Worm (Caenorhabditis elegans) whole organism, mixed stage, embryonic: Measurements from ENCODE around the gene E02C12.8.

Experiments used
- blmp-1 ChIP-seq: fragments of 150-350 bp; optimal IDR thresholded peaks from 2 replicates; lab custom pipeline; 2014; ENCODE audit warnings: missing biosample characterization, missing genetic modification characterization
- ceh-39 ChIP-seq: fragments of 150-350 bp; optimal IDR thresholded peaks from 2 replicates; lab custom pipeline; 2014; ENCODE audit warnings: missing biosample characterization, missing genetic modification characterization
- ces-1 ChIP-seq: fragments of 150-350 bp; optimal IDR thresholded peaks from 2 replicates; lab custom pipeline; 2014; ENCODE audit warnings: missing biosample characterization, missing genetic modification reagents, missing genetic modification characterization
- cnd-1 ChIP-seq: fragments of 200-800 bp; sonication (Bioruptor generic); optimal IDR thresholded peaks from 2 replicates; lab custom pipeline; 2018; ENCODE audit warnings: mild to moderate bottlenecking, missing genetic modification characterization, missing compliant biosample characterization
- drap-1 ChIP-seq: fragments of 200-800 bp; sonication (Bioruptor generic); optimal IDR thresholded peaks from 3 replicates; lab custom pipeline; 2018; ENCODE audit warnings: mild to moderate bottlenecking, missing genetic modification characterization, missing compliant biosample characterization
- elt-3 ChIP-seq: fragments of 150-350 bp; optimal IDR thresholded peaks from 2 replicates; lab custom pipeline; 2014; ENCODE audit warnings: missing biosample characterization, missing genetic modification characterization
- ham-2 ChIP-seq: fragments of 200-800 bp; sonication (Bioruptor generic); optimal IDR thresholded peaks from 2 replicates; lab custom pipeline; 2018; ENCODE audit warnings: mild to moderate bottlenecking, missing genetic modification characterization, missing compliant biosample characterization
- hlh-1 ChIP-seq: fragments of 150-350 bp; optimal IDR thresholded peaks from 2 replicates; lab custom pipeline; 2014; ENCODE audit warnings: missing biosample characterization, missing genetic modification reagents, missing genetic modification characterization
- lin-13 ChIP-seq: fragments of 150-350 bp; optimal IDR thresholded peaks from 2 replicates; lab custom pipeline; 2014; ENCODE audit warnings: missing biosample characterization, missing genetic modification characterization
- lsy-2 ChIP-seq: fragments of 150-350 bp; optimal IDR thresholded peaks from 2 replicates; lab custom pipeline; 2014; ENCODE audit warnings: missing biosample characterization, missing genetic modification characterization
- mab-5 ChIP-seq: fragments of 150-350 bp; optimal IDR thresholded peaks from 2 replicates; lab custom pipeline; 2014; ENCODE audit warnings: missing biosample characterization, missing genetic modification characterization
- mep-1 ChIP-seq: fragments of 150-350 bp; optimal IDR thresholded peaks from 2 replicates; lab custom pipeline; 2017; ENCODE audit warnings: missing biosample characterization, missing genetic modification reagents, missing genetic modification characterization, inconsistent platforms
- mls-2 ChIP-seq: sonication (generic microtip); optimal IDR thresholded peaks from 2 replicates; lab custom pipeline; 2016; ENCODE audit warnings: mild to moderate bottlenecking, missing genetic modification characterization, moderate library complexity, missing compliant biosample characterization
- nhr-12 ChIP-seq: fragments of 150-350 bp; optimal IDR thresholded peaks from 2 replicates; lab custom pipeline; 2014; ENCODE audit warnings: missing biosample characterization, missing genetic modification characterization
- nhr-2 ChIP-seq: fragments of 150-350 bp; optimal IDR thresholded peaks from 2 replicates; lab custom pipeline; 2014; ENCODE audit warnings: missing biosample characterization, missing genetic modification characterization
- nhr-237 ChIP-seq: fragments of 150-350 bp; optimal IDR thresholded peaks from 2 replicates; lab custom pipeline; 2014; ENCODE audit warnings: missing biosample characterization, missing genetic modification characterization
- nhr-28 ChIP-seq: fragments of 150-350 bp; optimal IDR thresholded peaks from 2 replicates; lab custom pipeline; 2014; ENCODE audit warnings: missing biosample characterization, missing genetic modification characterization
- nhr-76 ChIP-seq: sonication (generic microtip); optimal IDR thresholded peaks from 2 replicates; lab custom pipeline; 2017; ENCODE audit warnings: missing biosample characterization, missing genetic modification characterization
- pha-4 ChIP-seq: fragments of 150-350 bp; optimal IDR thresholded peaks from 2 replicates; lab custom pipeline; 2018; ENCODE audit warnings: missing biosample characterization, missing genetic modification reagents, missing genetic modification characterization
- sem-2 ChIP-seq: fragments of 200-800 bp; sonication (Bioruptor generic); optimal IDR thresholded peaks from 2 replicates; lab custom pipeline; 2018; ENCODE audit warnings: mild to moderate bottlenecking, missing genetic modification characterization, missing compliant biosample characterization
- snpc-4 ChIP-seq: fragments of 150-350 bp; optimal IDR thresholded peaks from 2 replicates; lab custom pipeline; 2014; ENCODE audit warnings: missing biosample characterization, missing genetic modification characterization
- sptf-1 ChIP-seq: sonication (generic microtip); optimal IDR thresholded peaks from 2 replicates; lab custom pipeline; 2017; ENCODE audit warnings: mild to moderate bottlenecking, missing genetic modification characterization, moderate library complexity, missing compliant biosample characterization
- tbx-8 ChIP-seq: fragments of 200-800 bp; sonication (Bioruptor generic); optimal IDR thresholded peaks from 2 replicates; lab custom pipeline; 2018; ENCODE audit warnings: mild to moderate bottlenecking, missing genetic modification characterization, moderate library complexity, missing compliant biosample characterization
- unc-39 ChIP-seq: fragments of 150-350 bp; optimal IDR thresholded peaks from 2 replicates; lab custom pipeline; 2014; ENCODE audit warnings: missing biosample characterization, missing genetic modification characterization
- zip-8 ChIP-seq: fragments of 150-350 bp; optimal IDR thresholded peaks from 2 replicates; lab custom pipeline; 2014; ENCODE audit warnings: missing biosample characterization, missing genetic modification characterization
- ztf-11 ChIP-seq: fragments of 150-350 bp; optimal IDR thresholded peaks from 2 replicates; lab custom pipeline; 2014; ENCODE audit warnings: missing biosample characterization, missing genetic modification characterization

The E02C12.8 gene

DNA sequence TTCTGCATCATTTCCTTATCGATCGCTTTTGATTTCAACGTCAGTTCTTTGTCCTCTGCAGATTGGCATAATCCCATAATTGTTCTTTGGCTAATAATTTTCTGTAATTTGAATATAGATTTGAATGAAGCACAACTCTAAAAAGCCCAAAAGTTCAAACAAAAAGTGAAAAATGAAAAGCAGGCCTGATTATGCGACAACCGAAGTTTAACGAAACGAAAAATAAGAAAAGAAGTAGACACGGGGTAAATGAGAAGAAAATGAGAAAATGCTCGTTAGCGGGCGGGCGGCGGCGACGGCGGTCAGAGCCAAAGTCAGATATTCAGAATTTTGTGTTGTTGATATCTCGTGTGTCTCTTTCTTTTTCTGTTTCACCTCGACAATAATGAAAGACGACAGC, 13.7 kb downstream of the E02C12.8 start, which contains the start of gene gpa-3:
gpa-3 (minus strand) TSS at position 101 of the 400 bp plus-strand sequence.
- TF ChIP-seq nhr-76 (no peak), nhr-2 (no peak), nhr-28 (tag; lab: Kevin White, UChicago) (no peak), mab-5 (no peak), drap-1 (GFP tag; lab: Kevin White, UChicago) (no peak), blmp-1 (tag; lab: Kevin White, UChicago) (no peak), hlh-1 (tag; lab: Kevin White, UChicago) (no peak), ham-2 (GFP tag; lab: Kevin White, UChicago) (no peak), snpc-4 (tag; lab: Kevin White, UChicago) (no peak), pha-4 (tag; lab: Kevin White, UChicago) (no peak), nhr-12 (no peak), nhr-237 (tag; lab: Kevin White, UChicago) (no peak), cnd-1 (tag; lab: Kevin White, UChicago) (no peak)

DNA sequence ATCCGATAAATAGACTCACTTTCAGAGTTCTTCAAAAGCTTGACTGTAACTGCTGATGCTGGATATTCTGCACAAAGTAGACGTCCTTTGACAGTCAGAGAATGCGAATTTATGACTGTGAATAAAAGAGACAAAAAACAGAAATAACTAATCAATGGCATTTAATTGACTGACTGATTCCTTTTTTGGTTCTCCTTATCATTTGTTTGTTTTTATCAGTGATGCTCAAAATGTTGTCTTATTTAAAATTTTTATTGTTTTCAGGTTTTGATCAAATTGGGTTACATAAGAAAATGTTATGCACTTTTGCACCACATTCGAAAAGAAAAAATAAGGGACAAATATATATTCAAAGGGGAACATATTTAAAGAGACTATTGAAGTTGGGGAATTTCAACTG, 17.1 kb downstream of the E02C12.8 start, which contains the start of gene ttr-49:
ttr-49 (minus strand) TSS at position 171 of the 400 bp plus-strand sequence.
- TF ChIP-seq snpc-4 (tag; lab: Kevin White, UChicago) (no peak), sem-2 (GFP tag; lab: Kevin White, UChicago) (no peak), mls-2 (tag; lab: Kevin White, UChicago) (no peak), mab-5 (no peak), lin-13 (tag; lab: Kevin White, UChicago) (no peak), drap-1 (GFP tag; lab: Kevin White, UChicago) (no peak), ces-1 (no peak), blmp-1 (tag; lab: Kevin White, UChicago) (no peak), zip-8 (tag; lab: Kevin White, UChicago) (no peak), nhr-76 (no peak), ztf-11 (tag; lab: Kevin White, UChicago) (no peak), tbx-8 (no peak), nhr-237 (tag; lab: Kevin White, UChicago) (no peak)

DNA sequence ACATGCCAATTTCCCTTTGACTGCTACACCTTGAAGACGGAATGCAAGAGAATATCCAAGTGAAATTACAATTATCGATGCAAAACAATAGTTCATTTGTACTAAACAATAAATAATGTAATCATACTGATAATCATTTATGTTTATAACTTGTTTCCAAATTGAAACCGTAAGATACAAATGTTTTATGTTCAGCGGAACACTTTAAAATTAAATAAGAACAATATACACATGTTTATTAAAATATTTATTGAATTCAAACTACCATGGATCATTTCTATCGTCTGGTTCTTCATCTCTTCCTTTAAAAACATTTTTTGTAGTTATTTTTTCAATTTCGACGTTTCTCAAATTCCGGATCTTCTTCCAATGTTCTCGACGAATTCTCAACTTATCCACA, 18.0 kb downstream of the E02C12.8 start, which contains the start of gene ttr-40:
ttr-40 (minus strand) TSS at position 101 of the 400 bp plus-strand sequence.
- TF ChIP-seq nhr-237 (tag; lab: Kevin White, UChicago) (no peak), unc-39 (tag; lab: Kevin White, UChicago) (no peak), elt-3 (no peak), drap-1 (GFP tag; lab: Kevin White, UChicago) (no peak), pha-4 (tag; lab: Kevin White, UChicago) (no peak), ham-2 (GFP tag; lab: Kevin White, UChicago) (no peak), nhr-28 (tag; lab: Kevin White, UChicago) (no peak), sptf-1 (tag; lab: Kevin White, UChicago) (no peak)

DNA sequence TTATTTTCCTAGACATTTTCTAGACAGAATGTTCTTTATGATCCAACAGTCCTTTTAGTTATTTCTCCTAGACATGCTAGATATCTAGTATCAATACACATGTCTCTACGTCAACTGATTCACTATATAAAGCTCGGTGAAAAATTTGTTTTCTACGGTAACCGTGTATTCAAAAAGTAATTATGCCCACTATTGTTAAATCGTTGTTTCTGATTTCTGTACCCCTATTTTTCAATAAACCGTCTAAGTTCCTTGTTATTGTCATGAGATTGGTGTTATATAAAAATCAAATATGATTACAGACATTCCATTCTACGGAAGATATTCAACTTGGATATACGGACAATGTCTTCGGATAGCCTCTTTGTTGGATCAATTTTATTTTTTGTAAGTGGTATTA, 20.5 kb downstream of the E02C12.8 start, which contains the start of gene srx-46:
srx-46 (plus strand) TSS at position 301 of the 400 bp plus-strand sequence.
- TF ChIP-seq nhr-237 (tag; lab: Kevin White, UChicago), result no peak
- no peak for TF ChIP-seq cnd-1 (tag; lab: Kevin White, UChicago)
- no peak for TF ChIP-seq zip-8 (tag; lab: Kevin White, UChicago)
- no peak for TF ChIP-seq hlh-1 (tag; lab: Kevin White, UChicago)

DNA sequence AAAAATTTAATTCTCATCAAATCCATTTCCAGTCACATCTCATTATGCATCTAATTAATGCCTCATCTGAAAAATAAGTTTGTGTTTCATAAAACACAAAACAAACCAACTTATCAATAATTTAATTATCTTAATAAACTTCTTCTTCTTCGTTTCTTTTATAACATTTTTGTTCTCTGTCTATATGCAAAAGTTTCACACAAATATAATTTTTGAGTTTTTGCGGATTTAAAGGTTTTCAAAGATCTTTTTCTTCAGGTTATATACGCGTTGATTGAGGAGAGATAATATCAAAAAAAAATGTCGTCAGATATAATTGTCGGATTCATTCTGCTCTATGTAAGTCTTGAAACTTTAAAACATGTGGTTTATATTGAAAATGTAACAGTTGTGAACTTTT, 23.7 kb downstream of the E02C12.8 start, which contains the start of gene srx-47:
srx-47 (plus strand) TSS at position 301 of the 400 bp plus-strand sequence.
- TF ChIP-seq snpc-4 (tag; lab: Kevin White, UChicago) (no peak), ces-1 (no peak), lin-13 (tag; lab: Kevin White, UChicago) (no peak), nhr-2 (no peak)
- TF ChIP-seq, all 35 proteins: peak for 0

DNA sequence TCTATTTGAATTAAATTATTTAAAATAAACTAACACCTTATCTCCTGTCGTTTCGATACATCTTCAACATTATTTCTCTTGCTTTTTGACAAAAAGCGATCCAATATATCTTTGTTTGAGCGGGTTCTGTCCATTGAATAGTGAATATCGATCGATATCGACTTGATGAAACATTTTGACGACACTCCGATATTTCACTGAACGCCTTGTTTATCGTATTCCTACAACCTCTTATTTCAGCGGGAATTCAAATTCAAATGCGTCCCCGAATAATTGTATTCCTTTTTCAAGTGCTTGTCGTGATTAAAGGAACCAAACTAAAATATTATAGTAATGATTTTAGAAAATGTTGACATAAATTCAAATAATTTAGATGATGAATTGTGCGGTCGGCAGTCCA, 26.6 kb downstream of the E02C12.8 start, which contains the start of the genes K07B1.7 and try-5:
K07B1.7 (minus strand) TSS at position 159 of the 400 bp plus-strand sequence.
try-5 (plus strand) TSS at position 241 of the 400 bp plus-strand sequence.
- TF ChIP-seq lin-13 (tag; lab: Kevin White, UChicago) (peak; percentile 2), lsy-2 (tag; lab: Kevin White, UChicago) (peak; percentile 75), pha-4 (tag; lab: Kevin White, UChicago) (peak; percentile 45), ces-1 (peak; percentile 83), nhr-237 (tag; lab: Kevin White, UChicago) (peak; percentile 48), ham-2 (GFP tag; lab: Kevin White, UChicago) (no peak), nhr-28 (tag; lab: Kevin White, UChicago) (no peak), ceh-39 (tag; lab: Kevin White, UChicago) (peak; percentile 91), mep-1 (tag; lab: Kevin White, UChicago) (peak; percentile 65), nhr-2 (no peak), sem-2 (GFP tag; lab: Kevin White, UChicago) (no peak)
